Fruit fly (Drosophila melanogaster) whole organism, embryonic: ENCODE results near the gene CG2767.

Source experiments
- Awh ChIP-seq: fragments of 200-800 bp; sonication (Bioruptor generic); IDR thresholded peaks from 2 replicates; pipeline ENCODE4, ENCODE4 v1.3.6; 2022; ENCODE audit warnings: missing biosample characterization, missing genetic modification characterization
- C15 ChIP-seq: fragments of 200-800 bp; sonication (Bioruptor generic); IDR thresholded peaks from 3 replicates; pipeline ENCODE4 v1.3.6; 2022; ENCODE audit warnings: missing biosample characterization, missing genetic modification characterization
- CG1024 ChIP-seq: fragments of 200-800 bp; sonication (Bioruptor generic); IDR thresholded peaks from 2 replicates; pipeline ENCODE4 v1.3.6; 2022; ENCODE audit warnings: missing biosample characterization, missing genetic modification characterization
- CG10462 ChIP-seq: fragments of 200-800 bp; sonication (Bioruptor generic); optimal IDR thresholded peaks from 2 replicates; lab custom pipeline; 2016; ENCODE audit warnings: missing biosample characterization, missing genetic modification characterization
- CG10543 ChIP-seq: fragments of 200-800 bp; sonication (Bioruptor generic); optimal IDR thresholded peaks from 3 replicates; lab custom pipeline; 2017; ENCODE audit warnings: missing biosample characterization, mild to moderate bottlenecking, missing genetic modification characterization, moderate library complexity
- CG10565 ChIP-seq: fragments of 200-800 bp; sonication (Bioruptor generic); optimal IDR thresholded peaks from 3 replicates; lab custom pipeline; 2016; ENCODE audit warnings: missing biosample characterization, mild to moderate bottlenecking, missing genetic modification characterization
- CG11247 ChIP-seq: fragments of 200-800 bp; sonication (Bioruptor generic); IDR thresholded peaks from 2 replicates; pipeline ENCODE4 v1.3.6; 2022; ENCODE audit warnings: missing biosample characterization, missing genetic modification characterization
- CG12659 ChIP-seq: fragments of 200-800 bp; sonication (Bioruptor generic); optimal IDR thresholded peaks from 3 replicates; lab custom pipeline; 2017; ENCODE audit warnings: mild to moderate bottlenecking, missing biosample characterization, missing genetic modification reagents, missing genetic modification characterization
- CG13123 ChIP-seq: fragments of 200-800 bp; sonication (Bioruptor generic); optimal IDR thresholded peaks from 2 replicates; lab custom pipeline; 2016; ENCODE audit warnings: missing biosample characterization, missing genetic modification characterization
- CG14710 ChIP-seq: fragments of 200-800 bp; sonication (Bioruptor generic); optimal IDR thresholded peaks from 3 replicates; lab custom pipeline; 2019; ENCODE audit warnings: missing biosample characterization, mild to moderate bottlenecking, missing genetic modification characterization, moderate library complexity
- CG15479 ChIP-seq: fragments of 200-800 bp; sonication (Bioruptor generic); optimal IDR thresholded peaks from 3 replicates; lab custom pipeline; 2019; ENCODE audit warnings: missing biosample characterization, mild to moderate bottlenecking, missing genetic modification characterization, moderate library complexity
- CG15696 ChIP-seq: fragments of 200-800 bp; sonication (Bioruptor generic); optimal IDR thresholded peaks from 2 replicates; lab custom pipeline; 2019; ENCODE audit warnings: missing biosample characterization, mild to moderate bottlenecking, missing genetic modification characterization, moderate library complexity
- CG1647 ChIP-seq: fragments of 200-800 bp; sonication (Bioruptor generic); optimal IDR thresholded peaks from 3 replicates; lab custom pipeline; 2016; ENCODE audit warnings: missing biosample characterization, missing genetic modification characterization
- CG17186 ChIP-seq: fragments of 200-800 bp; sonication (Bioruptor generic); optimal IDR thresholded peaks from 3 replicates; lab custom pipeline; 2017; ENCODE audit warnings: missing biosample characterization, missing genetic modification reagents, missing genetic modification characterization
- CG17361 ChIP-seq: fragments of 200-800 bp; sonication (Bioruptor generic); IDR thresholded peaks from 3 replicates; pipeline ENCODE4 v1.3.6; 2022; ENCODE audit warnings: missing biosample characterization, missing genetic modification characterization
- CG2202 ChIP-seq: fragments of 200-800 bp; sonication (Bioruptor generic); optimal IDR thresholded peaks from 2 replicates; lab custom pipeline; 2018; ENCODE audit warnings: missing biosample characterization, mild to moderate bottlenecking, missing genetic modification characterization
- CG2678 ChIP-seq: fragments of 200-800 bp; sonication (Bioruptor generic); optimal IDR thresholded peaks from 3 replicates; lab custom pipeline; 2019; ENCODE audit warnings: missing biosample characterization, mild to moderate bottlenecking, missing genetic modification characterization, moderate library complexity
- CG32767 ChIP-seq: fragments of 200-800 bp; sonication (Bioruptor generic); IDR thresholded peaks from 2 replicates; pipeline ENCODE4 v1.3.6; 2022; ENCODE audit warnings: missing biosample characterization, missing genetic modification characterization
- CG34422 ChIP-seq: fragments of 200-800 bp; sonication (Bioruptor generic); IDR thresholded peaks from 3 replicates; pipeline ENCODE4 v1.3.6; 2022; ENCODE audit warnings: missing biosample characterization, missing genetic modification characterization
- CG42726 ChIP-seq: fragments of 200-800 bp; sonication (Bioruptor generic); IDR thresholded peaks from 2 replicates; pipeline ENCODE4 v1.3.6; 2022; ENCODE audit warnings: missing biosample characterization, missing genetic modification characterization; ENCODE audit not compliant: partially characterized antibody
- CG4360 ChIP-seq: fragments of 200-800 bp; sonication (Bioruptor generic); IDR thresholded peaks from 2 replicates; pipeline ENCODE4 v1.3.6; 2022; ENCODE audit warnings: missing biosample characterization, missing genetic modification characterization
- CG4617 ChIP-seq: fragments of 200-800 bp; sonication (Bioruptor generic); optimal IDR thresholded peaks from 3 replicates; lab custom pipeline; 2016; ENCODE audit warnings: missing biosample characterization, missing genetic modification characterization, borderline replicate concordance
- CG4730 ChIP-seq: fragments of 200-800 bp; sonication (Bioruptor generic); IDR thresholded peaks from 2 replicates; pipeline ENCODE4 v1.3.6; 2022; ENCODE audit warnings: missing biosample characterization, missing genetic modification characterization
- CG5953 ChIP-seq: fragments of 200-800 bp; sonication (Bioruptor generic); IDR thresholded peaks from 2 replicates; pipeline ENCODE4 v1.3.6; 2022; ENCODE audit warnings: missing biosample characterization, missing genetic modification characterization
- CG8281 ChIP-seq: fragments of 200-800 bp; sonication (Bioruptor generic); optimal IDR thresholded peaks from 2 replicates; lab custom pipeline; 2018; ENCODE audit warnings: missing biosample characterization, mild to moderate bottlenecking, missing genetic modification characterization, moderate library complexity
- CG8388 ChIP-seq: fragments of 200-800 bp; sonication (Bioruptor generic); optimal IDR thresholded peaks from 2 replicates; lab custom pipeline; 2019; ENCODE audit warnings: missing biosample characterization, mild to moderate bottlenecking, missing genetic modification characterization, moderate library complexity
- CG8478 ChIP-seq: fragments of >200 bp; optimal IDR thresholded peaks from 2 replicates; lab custom pipeline; 2018
- CoRest ChIP-seq: fragments of 200-800 bp; sonication (Bioruptor generic); optimal IDR thresholded peaks from 3 replicates; lab custom pipeline; 2018; ENCODE audit warnings: missing biosample characterization, mild to moderate bottlenecking, missing genetic modification characterization, moderate library complexity
- Ets65A ChIP-seq: fragments of 200-800 bp; sonication (Bioruptor generic); peaks from one replicate; lab custom pipeline; 2016; ENCODE audit warnings: missing biosample characterization, missing genetic modification characterization
- H15 ChIP-seq: fragments of 200-800 bp; sonication (Bioruptor generic); IDR thresholded peaks from 3 replicates; pipeline ENCODE4 v1.3.6; 2022; ENCODE audit warnings: missing biosample characterization, missing genetic modification characterization
- Hr39 ChIP-seq: fragments of >200 bp; optimal IDR thresholded peaks from 2 replicates; lab custom pipeline; 2017
- Med ChIP-seq: fragments of 200-800 bp; sonication (Bioruptor generic); peaks from one replicate; lab custom pipeline; 2016; ENCODE audit warnings: missing biosample characterization, missing genetic modification characterization, mild to moderate bottlenecking, inconsistent platforms, moderate library complexity
- NFAT ChIP-seq: fragments of 200-800 bp; sonication (Bioruptor generic); IDR thresholded peaks from 2 replicates; pipeline ENCODE4 v1.3.6; 2022; ENCODE audit warnings: missing biosample characterization, missing genetic modification characterization
- Oli ChIP-seq: fragments of 200-800 bp; sonication (Bioruptor generic); optimal IDR thresholded peaks from 2 replicates; lab custom pipeline; 2018; ENCODE audit warnings: missing biosample characterization, mild to moderate bottlenecking, missing genetic modification characterization, moderate library complexity
- Opbp ChIP-seq: fragments of 200-800 bp; sonication (Bioruptor generic); IDR thresholded peaks from 3 replicates; pipeline ENCODE4 v1.3.6; 2022; ENCODE audit warnings: missing biosample characterization, missing genetic modification characterization; ENCODE audit not compliant: partially characterized antibody
- Optix ChIP-seq: fragments of 200-800 bp; sonication (Bioruptor generic); IDR thresholded peaks from 3 replicates; pipeline ENCODE4 v1.3.6; 2022; ENCODE audit warnings: missing biosample characterization, missing genetic modification characterization
- Six4 ChIP-seq: fragments of 200-800 bp; sonication (Bioruptor generic); optimal IDR thresholded peaks from 2 replicates; lab custom pipeline; 2016; ENCODE audit warnings: missing biosample characterization, missing genetic modification characterization
- Sry-β ChIP-seq: fragments of 200-800 bp; sonication (Bioruptor generic); optimal IDR thresholded peaks from 2 replicates; lab custom pipeline; 2018; ENCODE audit warnings: missing biosample characterization, mild to moderate bottlenecking, missing genetic modification characterization, moderate library complexity
- ab ChIP-seq: fragments of 200-800 bp; sonication (Bioruptor generic); optimal IDR thresholded peaks from 2 replicates; lab custom pipeline; 2016; ENCODE audit warnings: missing biosample characterization, missing genetic modification characterization
- amos ChIP-seq: fragments of 200-800 bp; sonication (Bioruptor generic); IDR thresholded peaks from 2 replicates; pipeline ENCODE4 v1.3.6; 2022; ENCODE audit warnings: missing biosample characterization, missing genetic modification characterization; ENCODE audit not compliant: partially characterized antibody
- chm ChIP-seq: fragments of 200-800 bp; sonication (Bioruptor generic); IDR thresholded peaks from 2 replicates; pipeline ENCODE4 v1.3.6; 2022; ENCODE audit warnings: missing biosample characterization, missing genetic modification characterization
- disco-r ChIP-seq: fragments of 200-800 bp; sonication (Bioruptor generic); optimal IDR thresholded peaks from 2 replicates; lab custom pipeline; 2016; ENCODE audit warnings: missing biosample characterization, missing genetic modification characterization
- gfzf ChIP-seq: fragments of 200-800 bp; sonication (Bioruptor generic); optimal IDR thresholded peaks from 2 replicates; lab custom pipeline; 2016; ENCODE audit warnings: missing biosample characterization, mild to moderate bottlenecking, missing genetic modification characterization, moderate library complexity
- grn ChIP-seq: fragments of 200-800 bp; sonication (Bioruptor generic); optimal IDR thresholded peaks from 3 replicates; lab custom pipeline; 2017; ENCODE audit warnings: missing biosample characterization, missing genetic modification characterization
- phol ChIP-seq: fragments of 200-800 bp; sonication (Bioruptor generic); optimal IDR thresholded peaks from 3 replicates; lab custom pipeline; 2018; ENCODE audit warnings: missing biosample characterization, mild to moderate bottlenecking, missing genetic modification characterization, moderate library complexity
- schlank ChIP-seq: fragments of 200-800 bp; sonication (Bioruptor generic); optimal IDR thresholded peaks from 2 replicates; lab custom pipeline; 2018; ENCODE audit warnings: missing biosample characterization, mild to moderate bottlenecking, missing genetic modification characterization
- tio ChIP-seq: fragments of 200-800 bp; sonication (Bioruptor generic); optimal IDR thresholded peaks from 2 replicates; lab custom pipeline; 2017; ENCODE audit warnings: missing biosample characterization, missing genetic modification characterization, inconsistent platforms
- tna ChIP-seq: fragments of 200-800 bp; sonication (Bioruptor generic); IDR thresholded peaks from 2 replicates; pipeline ENCODE4 v1.3.6; 2022; ENCODE audit warnings: missing biosample characterization, missing genetic modification characterization; ENCODE audit not compliant: partially characterized antibody
- twi ChIP-seq: fragments of 200-800 bp; optimal IDR thresholded peaks from 2 replicates; lab custom pipeline; 2019; ENCODE audit warnings: missing biosample characterization, mild to moderate bottlenecking, missing genetic modification characterization, moderate library complexity
- zfh2 ChIP-seq: fragments of 200-800 bp; sonication (Bioruptor generic); optimal IDR thresholded peaks from 2 replicates; lab custom pipeline; 2016; ENCODE audit warnings: missing biosample characterization, missing genetic modification characterization

The CG2767 gene

dm6 chr3R:7962778-7963494 lies 45.0 kb downstream of the CG2767 start (continued):
- TF ChIP-seq Oli (tag; lab: Kevin White, UChicago) (peak; percentile 79), CG32767 (GFP tag; lab: Robert Waterston, UW) (no peak), gfzf (GFP tag; lab: Kevin White, UChicago) (no peak), CG8281 (tag; lab: Kevin White, UChicago) (no peak), CG4360 (GFP tag; lab: Robert Waterston, UW) (peak; percentile 47), CG8388 (GFP tag; lab: Kevin White, UChicago) (peak; percentile 53), CG14710 (tag; lab: Kevin White, UChicago) (peak; percentile 78), phol (tag; lab: Kevin White, UChicago) (peak; percentile 82), disco-r (GFP tag; lab: Kevin White, UChicago) (no peak), twi (peak; percentile 31), Hr39 (no peak), CG8478 (peak; percentile 72), CG17186 (no peak), CG15479 (GFP tag; lab: Kevin White, UChicago) (peak; percentile 40), grn (no peak), CG10543 (GFP tag; lab: Kevin White, UChicago) (no peak), CG1024 (GFP tag; lab: Robert Waterston, UW) (no peak), CG11247 (GFP tag; lab: Robert Waterston, UW) (no peak), CG10565 (GFP tag; lab: Kevin White, UChicago) (no peak), H15 (GFP tag; lab: Robert Waterston, UW) (peak; percentile 49; the same call in 1 of the 3 replicates), CG13123 (GFP tag; lab: Kevin White, UChicago) (no peak), Awh (GFP tag; lab: Robert Waterston, UW) (no peak), Sry-β (GFP tag; lab: Kevin White, UChicago) (peak; percentile 13), CG5953 (GFP tag; lab: Robert Waterston, UW) (peak; percentile 46; the same call in 1 of the 2 replicates), Med (GFP tag; lab: Kevin White, UChicago) (peak; percentile 61), amos (GFP tag; lab: Robert Waterston, UW) (no peak), zfh2 (GFP tag; lab: Kevin White, UChicago) (no peak), NFAT (GFP tag; lab: Robert Waterston, UW) (no peak), CG15696 (tag; lab: Kevin White, UChicago) (peak; percentile 69), CG12659 (GFP tag; lab: Kevin White, UChicago) (peak; percentile 6), tio (GFP tag; lab: Kevin White, UChicago) (peak; percentile 76), CG17361 (GFP tag; lab: Robert Waterston, UW) (peak; percentile 93), CG1647 (no peak), Opbp (0 out of 3 replicates have a peak, but pooled peaks have one; percentile 47), ab (GFP tag; lab: Kevin White, UChicago) (no peak), CG4617 (GFP tag; lab: Kevin White, UChicago) (peak; percentile 10), CG42726 (GFP tag; lab: Robert Waterston, UW) (no peak), C15 (GFP tag; lab: Robert Waterston, UW) (no peak), CG2678 (no peak), CG2202 (tag; lab: Kevin White, UChicago) (no peak), CG10462 (GFP tag; lab: Kevin White, UChicago) (peak; percentile 22), schlank (tag; lab: Kevin White, UChicago) (no peak), tna (no peak), Ets65A (GFP tag; lab: Kevin White, UChicago) (peak; percentile 10), Optix (GFP tag; lab: Robert Waterston, UW) (0 out of 3 replicates have a peak, but pooled peaks have one; percentile 15), CG34422 (no peak), Six4 (GFP tag; lab: Kevin White, UChicago) (peak; percentile 34), CoRest (tag; lab: Kevin White, UChicago) (peak; percentile 72), CG4730 (GFP tag; lab: Robert Waterston, UW) (no peak), chm (no peak)
